Worm (Caenorhabditis elegans) whole organism, L4 larva: ENCODE results near the gene pix-1.

Experiments used
- R02D3.7 ChIP-seq: fragments of 150-350 bp; sonication (generic microtip); optimal IDR thresholded peaks from 3 replicates; lab custom pipeline; 2014; ENCODE audit warnings: missing biosample characterization, missing genetic modification characterization
- ZK546.5 ChIP-seq, 2 experiments: sonication (generic microtip); optimal IDR thresholded peaks; 2 replicates each; lab custom pipeline; 2017; ENCODE audit warnings: missing biosample characterization in 2 of 2, missing genetic modification characterization in 2 of 2
- ceh-20 ChIP-seq: fragments of 200-800 bp; sonication (Bioruptor generic); IDR thresholded peaks from 2 replicates; pipeline ENCODE4 v1.3.6; 2022; ENCODE audit warnings: missing genetic modification reagents, missing genetic modification characterization, missing compliant biosample characterization
- egl-27 ChIP-seq: sonication (generic microtip); optimal IDR thresholded peaks from 3 replicates; lab custom pipeline; 2017; ENCODE audit warnings: missing biosample characterization, missing genetic modification reagents, missing genetic modification characterization
- egl-43 ChIP-seq: fragments of 200-800 bp; sonication (Bioruptor generic); IDR thresholded peaks from 2 replicates; pipeline ENCODE4 v1.3.6; 2022; ENCODE audit warnings: missing genetic modification reagents, missing genetic modification characterization, missing compliant biosample characterization
- nhr-237 ChIP-seq: sonication (generic microtip); optimal IDR thresholded peaks from 2 replicates; lab custom pipeline; 2017; ENCODE audit warnings: missing biosample characterization, missing genetic modification characterization
- pha-4 ChIP-seq, 2 experiments: fragments of 150-350 bp in 1 of 2; fragments of 200-800 bp in 1 of 2; sonication (Bioruptor generic) in 1 of 2; IDR thresholded peaks in 1 of 2; optimal IDR thresholded peaks in 1 of 2; 2 replicates each; pipeline versions ENCODE4 v1.3.6 to Lab custom; 2014 to 2022; ENCODE audit warnings: missing genetic modification characterization in 2 of 2, missing genetic modification reagents in 2 of 2, missing biosample characterization in 1 of 2, missing compliant biosample characterization in 1 of 2
- snpc-4 ChIP-seq: fragments of 150-350 bp; optimal IDR thresholded peaks from 2 replicates; lab custom pipeline; 2014; ENCODE audit warnings: missing biosample characterization, missing genetic modification characterization

DNA sequence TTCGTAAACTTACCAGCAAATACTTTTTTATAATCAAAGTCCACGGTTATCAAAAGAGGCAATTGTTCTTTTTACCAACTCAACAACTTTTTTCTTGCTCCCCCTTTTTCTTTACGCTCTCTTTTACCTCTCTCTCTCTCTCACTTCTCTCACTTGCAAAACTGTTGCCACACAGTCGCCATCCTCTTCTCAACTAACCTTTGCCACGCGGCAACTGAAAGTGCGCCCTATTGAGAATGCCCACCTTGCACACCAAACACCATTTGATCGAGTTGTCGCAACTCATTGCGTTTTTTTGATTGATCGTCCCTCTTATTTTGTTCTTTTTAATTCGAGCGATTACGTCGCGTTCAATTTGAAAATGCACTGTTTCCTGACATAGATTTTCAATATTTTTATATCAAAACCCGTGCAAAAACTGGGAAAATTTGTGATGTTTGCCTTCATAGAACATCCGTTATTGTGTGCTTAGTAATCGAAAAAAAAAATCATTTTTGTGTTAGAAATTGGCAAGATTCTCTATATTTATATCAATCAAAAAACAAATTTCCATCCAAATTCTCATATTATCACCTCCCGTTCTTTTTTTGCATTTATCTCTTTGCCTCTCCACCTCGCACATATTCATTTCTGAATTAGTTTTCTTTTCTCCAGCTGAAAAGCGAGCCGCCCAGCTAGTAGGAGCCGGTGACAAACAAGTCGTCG lies 19.7 kb downstream of the pix-1 start, which contains the start of gene nhr-71:
- no peak for TF ChIP-seq egl-43 (GFP tag; lab: Robert Waterston, UW)
- TF ChIP-seq ZK546.5 (tag; optimal IDR thresholded peaks at IDR 0.05; lab: Kevin White, UChicago): no peak
- no peak for TF ChIP-seq snpc-4 (tag; lab: Kevin White, UChicago)
- TF ChIP-seq R02D3.7 (tag; lab: Kevin White, UChicago): no peak
- TF ChIP-seq ceh-20 (GFP tag; lab: Robert Waterston, UW): no peak
- no peak for TF ChIP-seq egl-27 (tag; lab: Kevin White, UChicago)
- no peak for TF ChIP-seq nhr-237 (tag; lab: Kevin White, UChicago)
- TF ChIP-seq pha-4 (GFP tag; IDR thresholded peaks at IDR 0.05; lab: Robert Waterston, UW): no peak
- no peak for TF ChIP-seq pha-4 (tag; optimal IDR thresholded peaks at IDR 0.05; lab: Kevin White, UChicago)
